Worm (Caenorhabditis elegans) whole organism, L1 larva: ENCODE measurements around the gene grd-11.

ENCODE experiments used
- C04F5.9 ChIP-seq: sonication (generic microtip); optimal IDR thresholded peaks from 2 replicates; lab custom pipeline; 2016; ENCODE audit warnings: missing genetic modification characterization, missing compliant biosample characterization
- C34B4.2 ChIP-seq: sonication (generic microtip); optimal IDR thresholded peaks from 2 replicates; lab custom pipeline; 2017; ENCODE audit warnings: mild to moderate bottlenecking, missing genetic modification characterization, missing compliant biosample characterization
- F16B12.6 ChIP-seq: fragments of 150-350 bp; optimal IDR thresholded peaks from 2 replicates; lab custom pipeline; 2014; ENCODE audit warnings: missing biosample characterization, missing genetic modification characterization
- alr-1 ChIP-seq: fragments of 200-800 bp; sonication (Bioruptor generic); optimal IDR thresholded peaks from 2 replicates; lab custom pipeline; 2018; ENCODE audit warnings: borderline replicate concordance, mild to moderate bottlenecking, missing genetic modification characterization, missing compliant biosample characterization
- ama-1 ChIP-seq: fragments of 150-350 bp; optimal IDR thresholded peaks from 2 replicates; lab custom pipeline; 2014
- blmp-1 ChIP-seq: fragments of 150-350 bp; optimal IDR thresholded peaks from 2 replicates; lab custom pipeline; 2014; ENCODE audit warnings: missing biosample characterization, missing genetic modification characterization
- ceh-8 ChIP-seq: fragments of 200-800 bp; sonication (Bioruptor generic); optimal IDR thresholded peaks from 2 replicates; lab custom pipeline; 2018; ENCODE audit warnings: mild to moderate bottlenecking, missing genetic modification characterization, moderate library complexity, missing compliant biosample characterization
- ceh-88 ChIP-seq: fragments of 200-800 bp; sonication (Bioruptor generic); IDR thresholded peaks from 2 replicates; pipeline ENCODE4 v1.3.6; 2022; ENCODE audit warnings: missing genetic modification characterization, missing compliant biosample characterization
- ceh-90 ChIP-seq: sonication (generic microtip); optimal IDR thresholded peaks from 2 replicates; lab custom pipeline; 2016; ENCODE audit warnings: missing genetic modification characterization, missing compliant biosample characterization
- egl-13 ChIP-seq: sonication (generic microtip); optimal IDR thresholded peaks from 2 replicates; lab custom pipeline; 2016; ENCODE audit warnings: missing genotype, missing genetic modification reagents, missing genetic modification characterization, missing compliant biosample characterization
- elt-2 ChIP-seq: sonication (generic microtip); optimal IDR thresholded peaks from 2 replicates; lab custom pipeline; 2016; ENCODE audit warnings: missing genetic modification characterization, mild to moderate bottlenecking, inconsistent platforms, missing compliant biosample characterization, missing genetic modification reagents
- fkh-10 ChIP-seq: sonication (generic microtip); optimal IDR thresholded peaks from 2 replicates; lab custom pipeline; 2017; ENCODE audit warnings: missing biosample characterization, missing genetic modification reagents, missing genetic modification characterization
- fkh-4 ChIP-seq: sonication (generic microtip); optimal IDR thresholded peaks from 2 replicates; lab custom pipeline; 2016; ENCODE audit warnings: missing compliant biosample characterization, missing genetic modification characterization, borderline replicate concordance
- fkh-8 ChIP-seq: sonication (generic microtip); optimal IDR thresholded peaks from 2 replicates; lab custom pipeline; 2016; ENCODE audit warnings: mild to moderate bottlenecking, missing genetic modification characterization, missing compliant biosample characterization
- fos-1 ChIP-seq: fragments of 150-350 bp; optimal IDR thresholded peaks from 2 replicates; lab custom pipeline; 2014; ENCODE audit warnings: missing biosample characterization, missing genetic modification characterization
- grh-1 ChIP-seq: fragments of 200-800 bp; sonication (Bioruptor generic); IDR thresholded peaks from 2 replicates; pipeline ENCODE4 v1.3.6; 2022; ENCODE audit warnings: missing genetic modification reagents, missing genetic modification characterization, missing compliant biosample characterization
- hpl-2 ChIP-seq: fragments of 150-350 bp; optimal IDR thresholded peaks from 2 replicates; lab custom pipeline; 2014; ENCODE audit warnings: missing biosample characterization, missing genetic modification reagents, missing genetic modification characterization
- isw-1 ChIP-seq: fragments of 200-800 bp; sonication (Bioruptor generic); IDR thresholded peaks from 2 replicates; pipeline ENCODE4 v1.3.6; 2022; ENCODE audit warnings: missing genetic modification characterization, missing compliant biosample characterization
- lin-35 ChIP-seq, 2 experiments: fragments of 150-350 bp; optimal IDR thresholded peaks; 2 replicates each; lab custom pipeline; 2014; ENCODE audit warnings: missing biosample characterization in 2 of 2, missing genetic modification characterization in 2 of 2, missing genetic modification reagents in 2 of 2
- lin-39 ChIP-seq: fragments of 150-350 bp; optimal IDR thresholded peaks from 2 replicates; lab custom pipeline; 2014; ENCODE audit warnings: missing biosample characterization, missing genetic modification reagents, missing genetic modification characterization
- mab-9 ChIP-seq: fragments of 200-800 bp; sonication (Bioruptor generic); IDR thresholded peaks from 2 replicates; pipeline ENCODE4 v1.3.6; 2022; ENCODE audit warnings: missing genetic modification reagents, missing genetic modification characterization, missing compliant biosample characterization
- mdl-1 ChIP-seq, 2 experiments: fragments of 150-350 bp; optimal IDR thresholded peaks; 2 replicates each; lab custom pipeline; 2014 to 2017; ENCODE audit warnings: missing biosample characterization in 2 of 2, missing genetic modification characterization in 2 of 2, inconsistent platforms in 1 of 2
- mep-1 ChIP-seq: fragments of 150-350 bp; optimal IDR thresholded peaks from 2 replicates; lab custom pipeline; 2014; ENCODE audit warnings: missing biosample characterization, missing genetic modification characterization
- nhr-11 ChIP-seq: fragments of 150-350 bp; optimal IDR thresholded peaks from 2 replicates; lab custom pipeline; 2014; ENCODE audit warnings: missing biosample characterization, missing genetic modification characterization
- nhr-12 ChIP-seq: sonication (generic microtip); optimal IDR thresholded peaks from 2 replicates; lab custom pipeline; 2017; ENCODE audit warnings: missing biosample characterization, missing genetic modification characterization
- nhr-20 ChIP-seq: sonication (generic microtip); optimal IDR thresholded peaks from 2 replicates; lab custom pipeline; 2016; ENCODE audit warnings: mild to moderate bottlenecking, missing genetic modification characterization, missing compliant biosample characterization
- nhr-28 ChIP-seq: fragments of 150-350 bp; optimal IDR thresholded peaks from 2 replicates; lab custom pipeline; 2014; ENCODE audit warnings: missing biosample characterization, missing genetic modification characterization
- nhr-47 ChIP-seq: sonication (generic microtip); optimal IDR thresholded peaks from 2 replicates; lab custom pipeline; 2016; ENCODE audit warnings: mild to moderate bottlenecking, missing genetic modification characterization, moderate library complexity, missing compliant biosample characterization
- nhr-76 ChIP-seq: sonication (generic microtip); optimal IDR thresholded peaks from 2 replicates; lab custom pipeline; 2017; ENCODE audit warnings: missing biosample characterization, missing genetic modification characterization
- nhr-77 ChIP-seq: fragments of 150-350 bp; optimal IDR thresholded peaks from 2 replicates; lab custom pipeline; 2014; ENCODE audit warnings: missing biosample characterization, missing genetic modification characterization
- nhr-85 ChIP-seq: sonication (generic microtip); peaks from one replicate; lab custom pipeline; 2016; ENCODE audit warnings: missing genetic modification characterization, inconsistent platforms, missing compliant biosample characterization
- nhr-90 ChIP-seq: sonication (generic microtip); optimal IDR thresholded peaks from 2 replicates; lab custom pipeline; 2016; ENCODE audit warnings: mild to moderate bottlenecking, missing genetic modification characterization, missing compliant biosample characterization; ENCODE audit not compliant: poor library complexity
- pag-3 ChIP-seq: sonication (generic microtip); optimal IDR thresholded peaks from 2 replicates; lab custom pipeline; 2017; ENCODE audit warnings: missing genetic modification characterization, mild to moderate bottlenecking, missing compliant biosample characterization, antibody characterized with exemption, borderline replicate concordance; ENCODE audit not compliant: insufficient read depth
- rnt-1 ChIP-seq: sonication (generic microtip); optimal IDR thresholded peaks from 2 replicates; lab custom pipeline; 2016; ENCODE audit warnings: mild to moderate bottlenecking, missing genetic modification characterization, moderate library complexity, missing compliant biosample characterization
- snpc-4 ChIP-seq: fragments of 150-350 bp; optimal IDR thresholded peaks from 2 replicates; lab custom pipeline; 2014; ENCODE audit warnings: missing biosample characterization, missing genetic modification characterization
- snu-23 ChIP-seq: sonication (generic microtip); optimal IDR thresholded peaks from 2 replicates; lab custom pipeline; 2016; ENCODE audit warnings: missing genetic modification characterization, missing compliant biosample characterization
- sox-4 ChIP-seq: sonication (generic microtip); optimal IDR thresholded peaks from 2 replicates; lab custom pipeline; 2016; ENCODE audit warnings: missing genetic modification characterization, missing compliant biosample characterization
- sptf-1 ChIP-seq: fragments of 150-350 bp; optimal IDR thresholded peaks from 2 replicates; lab custom pipeline; 2014; ENCODE audit warnings: missing biosample characterization, missing genetic modification characterization
- sup-37 ChIP-seq: fragments of 200-800 bp; sonication (Bioruptor generic); optimal IDR thresholded peaks from 2 replicates; lab custom pipeline; 2018; ENCODE audit warnings: mild to moderate bottlenecking, missing genetic modification characterization, missing compliant biosample characterization
- swsn-7 ChIP-seq: sonication (generic microtip); optimal IDR thresholded peaks from 2 replicates; lab custom pipeline; 2016; ENCODE audit warnings: missing genetic modification characterization, missing compliant biosample characterization
- tbx-2 ChIP-seq: sonication (generic microtip); optimal IDR thresholded peaks from 2 replicates; lab custom pipeline; 2016; ENCODE audit warnings: missing genetic modification characterization, missing compliant biosample characterization
- unc-30 ChIP-seq: sonication (generic microtip); optimal IDR thresholded peaks from 2 replicates; lab custom pipeline; 2017; ENCODE audit warnings: missing biosample characterization, missing genetic modification characterization
- unc-86 ChIP-seq: sonication (generic microtip); optimal IDR thresholded peaks from 2 replicates; lab custom pipeline; 2016; ENCODE audit warnings: missing genetic modification characterization, missing compliant biosample characterization
- vab-15 ChIP-seq: sonication (generic microtip); optimal IDR thresholded peaks from 2 replicates; lab custom pipeline; 2017; ENCODE audit warnings: missing genotype, mild to moderate bottlenecking, missing genetic modification characterization, missing compliant biosample characterization
- zip-4 ChIP-seq: fragments of 200-800 bp; sonication (Bioruptor generic); optimal IDR thresholded peaks from 2 replicates; lab custom pipeline; 2018; ENCODE audit warnings: mild to moderate bottlenecking, missing genetic modification characterization, moderate library complexity, missing compliant biosample characterization
- ztf-4 ChIP-seq: fragments of 150-350 bp; optimal IDR thresholded peaks from 2 replicates; lab custom pipeline; 2014; ENCODE audit warnings: missing biosample characterization, missing genetic modification characterization

grd-11 gene

DNA sequence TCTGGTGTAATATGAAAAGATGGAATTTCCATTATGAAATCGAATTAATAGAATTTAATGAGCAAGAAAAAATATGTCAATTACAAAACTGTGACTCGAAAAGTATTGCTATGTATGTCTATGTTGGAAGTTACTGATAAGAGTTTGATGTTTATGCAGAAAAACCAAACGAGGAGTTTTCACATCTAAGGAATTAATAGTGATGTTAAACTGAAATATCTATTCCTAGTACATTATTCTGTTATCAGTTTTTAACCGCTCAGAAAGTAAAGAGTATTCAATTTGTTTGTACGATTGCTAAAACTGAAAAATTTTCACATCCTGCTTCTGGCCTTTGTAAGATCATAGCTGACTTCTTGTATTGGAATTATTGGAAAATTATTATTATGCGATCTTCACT, 30.4 kb downstream of the grd-11 start, which contains the start of gene K02E2.7:
K02E2.7 (minus strand) TSS at position 101 of the 400 bp plus-strand sequence.
- TF ChIP-seq isw-1 (GFP tag; lab: Robert Waterston, UW), result no peak
- TF ChIP-seq nhr-77, result no peak

DNA sequence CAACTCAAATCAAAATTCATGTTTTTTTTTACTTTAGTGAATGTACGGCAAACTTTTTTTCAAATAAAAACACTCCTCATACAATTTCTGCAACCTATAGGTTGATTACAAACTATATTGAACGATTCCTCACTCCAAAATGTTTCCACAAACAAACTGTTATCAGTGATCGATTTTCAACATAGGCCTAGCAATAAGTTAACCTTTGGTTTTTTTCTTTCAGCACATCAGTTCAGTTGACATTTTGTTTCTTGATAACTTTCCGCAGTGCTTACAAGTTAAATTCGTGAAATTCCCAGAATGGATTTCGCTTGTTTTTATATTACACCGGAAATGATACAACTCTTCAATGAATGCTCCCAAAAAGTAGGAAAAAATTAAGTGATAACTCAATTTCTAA, 30.8 kb downstream of the grd-11 start, which contains the start of gene F53H2.1:
F53H2.1 (plus strand) TSS at position 301 of the 400 bp plus-strand sequence.
- TF ChIP-seq nhr-28 (tag; lab: Kevin White, UChicago) (no peak), nhr-85 (tag; lab: Kevin White, UChicago) (peak; percentile 50)

DNA sequence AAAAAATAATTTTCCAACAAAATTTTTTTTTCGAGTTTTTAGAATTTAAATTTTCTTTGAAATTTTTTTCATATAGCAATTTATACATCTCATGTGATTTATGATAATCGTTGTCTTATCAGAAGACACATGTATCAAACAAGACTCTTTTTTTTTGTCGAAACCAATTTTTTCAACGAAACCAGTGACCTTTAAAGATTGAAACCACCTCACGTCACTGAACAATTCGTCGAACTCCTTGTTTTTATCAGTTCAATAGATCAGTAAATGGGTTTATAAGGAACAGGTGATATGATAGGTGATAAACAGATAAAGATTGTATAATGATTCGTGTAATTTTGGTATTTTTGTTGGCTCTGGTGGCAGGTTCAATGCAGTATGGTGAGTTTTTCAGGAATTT, 37.2 kb downstream of the grd-11 start, which contains the start of gene cnc-7:
cnc-7 (plus strand) TSS at position 301 of the 400 bp plus-strand sequence.
- TF ChIP-seq elt-2 (tag; lab: Kevin White, UChicago), result no peak
- no peak for TF ChIP-seq nhr-12 (tag; lab: Kevin White, UChicago)
- no peak for TF ChIP-seq swsn-7 (tag; lab: Kevin White, UChicago)
- TF ChIP-seq unc-30 (tag; lab: Kevin White, UChicago), result no peak
- no peak for TF ChIP-seq snu-23 (GFP tag; lab: Kevin White, UChicago)
- no peak for TF ChIP-seq sptf-1 (tag; lab: Kevin White, UChicago)
- no peak for TF ChIP-seq C34B4.2 (tag; lab: Kevin White, UChicago)
- no peak for TF ChIP-seq snpc-4
- TF ChIP-seq mab-9 (GFP tag; lab: Robert Waterston, UW), result no peak
- TF ChIP-seq tbx-2, result no peak
- no peak for TF ChIP-seq ceh-88 (GFP tag; lab: Robert Waterston, UW)
- TF ChIP-seq nhr-76 (tag; lab: Kevin White, UChicago), result no peak
- TF ChIP-seq mdl-1 (tag; optimal IDR thresholded peaks at IDR 0.05; lab: Kevin White, UChicago), result no peak
- TF ChIP-seq pag-3 (tag; lab: Kevin White, UChicago), result no peak
- TF ChIP-seq lin-35 (GFP tag; optimal IDR thresholded peaks at IDR 0.05; lab: Kevin White, UChicago), result no peak
- TF ChIP-seq sup-37 (GFP tag; lab: Kevin White, UChicago), result no peak

DNA sequence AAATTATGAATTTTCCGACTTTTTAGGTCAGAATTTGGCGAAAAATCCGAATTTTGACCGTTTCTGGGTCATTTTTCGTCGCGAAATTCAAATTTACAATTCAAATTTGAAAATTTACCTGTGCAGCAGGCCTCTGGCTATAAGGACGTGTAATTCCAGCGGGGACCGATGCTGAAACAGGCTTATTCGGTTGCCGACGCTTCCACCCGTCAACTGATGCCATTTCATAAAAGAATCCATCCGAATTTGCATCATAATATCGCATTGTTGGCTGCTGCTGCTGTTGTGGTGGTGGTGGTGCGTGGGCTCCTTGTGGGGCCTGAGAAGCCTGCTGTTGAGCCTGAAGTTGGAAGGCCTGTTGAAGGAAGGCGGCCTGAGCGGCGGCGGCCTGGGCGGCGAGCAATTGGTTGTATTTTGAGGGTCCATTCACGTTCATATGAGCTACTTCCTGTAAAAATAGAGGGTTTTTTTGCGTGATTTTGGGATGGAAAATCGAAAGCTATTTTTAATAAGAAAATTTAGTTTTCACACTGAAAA, 43.0 kb downstream of the grd-11 start:
- TF ChIP-seq blmp-1 (tag; lab: Kevin White, UChicago) (no peak), ztf-4 (no peak), hpl-2 (no peak), vab-15 (no peak), alr-1 (tag; lab: Kevin White, UChicago) (no peak), nhr-76 (tag; lab: Kevin White, UChicago) (no peak), swsn-7 (tag; lab: Kevin White, UChicago) (no peak), fos-1 (tag; lab: Kevin White, UChicago) (no peak), ceh-90 (no peak), unc-86 (no peak), nhr-90 (tag; lab: Kevin White, UChicago) (no peak), nhr-12 (tag; lab: Kevin White, UChicago) (no peak), nhr-28 (tag; lab: Kevin White, UChicago) (no peak), nhr-47 (tag; lab: Kevin White, UChicago) (no peak), F16B12.6 (tag; lab: Kevin White, UChicago) (no peak), grh-1 (GFP tag; lab: Robert Waterston, UW) (no peak), fkh-10 (GFP tag; lab: Kevin White, UChicago) (no peak), zip-4 (no peak), ceh-8 (GFP tag; lab: Kevin White, UChicago) (no peak)

DNA sequence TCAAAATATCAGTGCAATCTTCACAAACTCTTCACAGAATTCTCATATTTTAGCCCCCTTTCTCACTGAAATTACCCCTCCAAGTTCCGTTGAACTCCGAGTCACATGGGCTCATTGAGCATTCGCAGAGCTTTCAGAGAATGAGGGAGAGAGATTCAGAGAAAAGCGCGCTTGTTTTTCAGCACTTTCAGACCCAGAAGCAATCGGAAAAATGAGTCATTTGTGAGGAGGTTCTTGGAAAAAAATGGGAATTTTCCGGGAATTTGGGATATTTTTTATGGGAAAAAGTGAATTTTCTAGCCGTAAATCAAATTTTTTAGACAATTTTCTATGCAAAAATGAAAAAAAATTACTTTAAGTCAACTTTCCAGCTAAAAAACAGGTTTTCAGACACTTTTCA, 46.3 kb downstream of the grd-11 start:
- TF ChIP-seq nhr-11 (tag; lab: Kevin White, UChicago) (peak; percentile 59), fkh-4 (tag; lab: Kevin White, UChicago) (no peak), lin-39 (tag; lab: Kevin White, UChicago) (no peak), C04F5.9 (tag; lab: Kevin White, UChicago) (no peak), rnt-1 (tag; lab: Kevin White, UChicago) (no peak), fkh-10 (GFP tag; lab: Kevin White, UChicago) (no peak), mep-1 (no peak), egl-13 (tag; lab: Kevin White, UChicago) (peak; percentile 39), nhr-47 (tag; lab: Kevin White, UChicago) (peak; percentile 84), C34B4.2 (tag; lab: Kevin White, UChicago) (no peak), isw-1 (GFP tag; lab: Robert Waterston, UW) (no peak), fkh-8 (tag; lab: Kevin White, UChicago) (peak; percentile 95), ama-1 (lab: Kevin White, UChicago) (no peak), fos-1 (tag; lab: Kevin White, UChicago) (peak; percentile 72), nhr-20 (no peak), sox-4 (tag; lab: Kevin White, UChicago) (peak; percentile 53), snu-23 (GFP tag; lab: Kevin White, UChicago) (no peak)
